Worm (Caenorhabditis elegans) whole organism, L4/young adult: ENCODE data around the gene K07H8.8.

Source experiments
- W03F9.2 ChIP-seq: fragments of 150-350 bp; optimal IDR thresholded peaks from 2 replicates; lab custom pipeline; 2014; ENCODE audit warnings: missing biosample characterization, missing genetic modification characterization
- dao-5 ChIP-seq: sonication (generic microtip); optimal IDR thresholded peaks from 2 replicates; lab custom pipeline; 2016; ENCODE audit warnings: missing genotype, missing genetic modification characterization, moderate library complexity, missing compliant biosample characterization
- him-1 ChIP-seq: sonication (generic microtip); optimal IDR thresholded peaks from 2 replicates; lab custom pipeline; 2016; ENCODE audit warnings: missing genotype, missing genetic modification reagents, missing genetic modification characterization, missing compliant biosample characterization

DNA sequence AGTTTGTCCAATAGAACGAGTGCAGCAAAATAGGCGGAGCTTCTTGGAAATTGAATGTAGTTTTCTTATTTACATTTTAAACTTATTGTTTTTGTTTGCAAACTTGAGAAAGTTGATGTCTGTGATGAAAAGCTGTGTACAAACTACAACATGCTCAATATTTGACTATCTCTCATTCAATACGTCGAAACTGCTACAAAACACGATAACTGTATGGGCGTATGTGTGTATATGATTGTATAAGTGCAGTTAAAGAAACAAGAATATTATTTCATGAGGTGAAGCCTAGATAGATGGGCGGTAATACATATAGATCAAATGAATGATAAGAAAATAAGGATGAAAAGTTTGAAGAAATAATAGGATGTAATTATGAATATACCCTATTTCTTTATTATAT is 28.6 kb downstream of the K07H8.8 start:
- no peak for TF ChIP-seq dao-5
- no peak for TF ChIP-seq him-1 (tag; lab: Kevin White, UChicago)
- TF ChIP-seq W03F9.2 (tag; lab: Kevin White, UChicago) = no peak
